Fruit fly (Drosophila melanogaster) whole organism, embryonic: ENCODE data around the gene CG42329.

Experiments used
- CG10543 ChIP-seq: fragments of 200-800 bp; sonication (Bioruptor generic); optimal IDR thresholded peaks from 3 replicates; lab custom pipeline; 2017; ENCODE audit warnings: missing biosample characterization, mild to moderate bottlenecking, missing genetic modification characterization, moderate library complexity
- CG11504 ChIP-seq: fragments of 200-800 bp; sonication (Bioruptor generic); optimal IDR thresholded peaks from 3 replicates; lab custom pipeline; 2019; ENCODE audit warnings: missing biosample characterization, mild to moderate bottlenecking, missing genetic modification characterization, moderate library complexity
- CG12391 ChIP-seq: fragments of 200-800 bp; sonication (Bioruptor generic); optimal IDR thresholded peaks from 3 replicates; lab custom pipeline; 2018; ENCODE audit warnings: missing biosample characterization, mild to moderate bottlenecking, missing genetic modification characterization, moderate library complexity
- CG13287 ChIP-seq: fragments of 200-800 bp; sonication (Bioruptor generic); IDR thresholded peaks from 2 replicates; pipeline ENCODE4 v1.3.6; 2022; ENCODE audit warnings: missing biosample characterization, missing genetic modification characterization; ENCODE audit not compliant: partially characterized antibody
- CG13775 ChIP-seq: fragments of 200-800 bp; sonication (Bioruptor generic); optimal IDR thresholded peaks from 3 replicates; lab custom pipeline; 2017; ENCODE audit warnings: missing biosample characterization, mild to moderate bottlenecking, missing genetic modification characterization
- CG14014 ChIP-seq: fragments of 200-800 bp; sonication (Bioruptor generic); IDR thresholded peaks from 2 replicates; pipeline ENCODE4 v1.3.6; 2022; ENCODE audit warnings: missing biosample characterization, missing genetic modification characterization
- CG14965 ChIP-seq: fragments of 200-800 bp; sonication (Bioruptor generic); optimal IDR thresholded peaks from 2 replicates; lab custom pipeline; 2016; ENCODE audit warnings: missing biosample characterization, missing genetic modification characterization, borderline replicate concordance
- CG15269 ChIP-seq: fragments of 200-800 bp; sonication (Bioruptor generic); optimal IDR thresholded peaks from 2 replicates; lab custom pipeline; 2018; ENCODE audit warnings: missing biosample characterization, mild to moderate bottlenecking, missing genetic modification characterization, moderate library complexity
- CG15601 ChIP-seq: fragments of 200-800 bp; sonication (Bioruptor generic); optimal IDR thresholded peaks from 3 replicates; lab custom pipeline; 2019; ENCODE audit warnings: missing biosample characterization, mild to moderate bottlenecking, missing genetic modification characterization, moderate library complexity
- CG17612 ChIP-seq: fragments of 200-800 bp; sonication (Bioruptor generic); IDR thresholded peaks from 2 replicates; pipeline ENCODE4 v1.3.6; 2022; ENCODE audit warnings: missing biosample characterization, missing genetic modification characterization
- CG18619 ChIP-seq: fragments of 200-800 bp; sonication (Bioruptor generic); optimal IDR thresholded peaks from 3 replicates; lab custom pipeline; 2017; ENCODE audit warnings: missing biosample characterization, mild to moderate bottlenecking, missing genetic modification characterization
- CG2116 ChIP-seq: fragments of 200-800 bp; sonication (Bioruptor generic); optimal IDR thresholded peaks from 3 replicates; lab custom pipeline; 2018; ENCODE audit warnings: missing biosample characterization, mild to moderate bottlenecking, missing genetic modification characterization
- CG2120 ChIP-seq: fragments of 200-800 bp; sonication (Bioruptor generic); optimal IDR thresholded peaks from 3 replicates; lab custom pipeline; 2016; ENCODE audit warnings: missing biosample characterization, missing genetic modification characterization
- CG32532 ChIP-seq: fragments of 200-800 bp; sonication (Bioruptor generic); IDR thresholded peaks from 2 replicates; pipeline ENCODE4 v1.3.6; 2022; ENCODE audit warnings: missing biosample characterization, missing genetic modification characterization
- CG4820 ChIP-seq: fragments of 200-800 bp; sonication (Bioruptor generic); optimal IDR thresholded peaks from 3 replicates; lab custom pipeline; 2016; ENCODE audit warnings: missing biosample characterization, missing genetic modification characterization
- CG8089 ChIP-seq: fragments of 200-800 bp; sonication (Bioruptor generic); optimal IDR thresholded peaks from 3 replicates; lab custom pipeline; 2016; ENCODE audit warnings: missing biosample characterization, missing genetic modification characterization
- CG8290 ChIP-seq, 3 experiments: fragments of 200-800 bp; sonication (Bioruptor generic); optimal IDR thresholded peaks; 2 replicates each; lab custom pipeline; 2016 to 2019; ENCODE audit warnings: missing biosample characterization in 3 of 3, missing genetic modification characterization in 3 of 3, mild to moderate bottlenecking in 2 of 3, moderate library complexity in 1 of 3
- CG8944 ChIP-seq: fragments of 200-800 bp; sonication (Bioruptor generic); optimal IDR thresholded peaks from 3 replicates; lab custom pipeline; 2016; ENCODE audit warnings: missing biosample characterization, missing genetic modification characterization
- CG9876 ChIP-seq: fragments of 200-800 bp; sonication (Bioruptor generic); optimal IDR thresholded peaks from 2 replicates; lab custom pipeline; 2016; ENCODE audit warnings: missing biosample characterization, missing genetic modification characterization
- Camta ChIP-seq: fragments of 200-800 bp; sonication (Bioruptor generic); optimal IDR thresholded peaks from 2 replicates; lab custom pipeline; 2016; ENCODE audit warnings: missing biosample characterization, missing genetic modification characterization
- Fer2 ChIP-seq: fragments of 200-800 bp; sonication (Bioruptor generic); optimal IDR thresholded peaks from 2 replicates; lab custom pipeline; 2018; ENCODE audit warnings: missing biosample characterization, mild to moderate bottlenecking, missing genetic modification characterization, moderate library complexity
- HLH4C ChIP-seq: fragments of 200-800 bp; sonication (Bioruptor generic); IDR thresholded peaks from 3 replicates; pipeline ENCODE4 v1.3.6; 2022; ENCODE audit warnings: missing biosample characterization, missing genetic modification characterization; ENCODE audit not compliant: partially characterized antibody
- Hand ChIP-seq: fragments of 200-800 bp; sonication (Bioruptor generic); optimal IDR thresholded peaks from 2 replicates; lab custom pipeline; 2017; ENCODE audit warnings: mild to moderate bottlenecking, missing biosample characterization, missing genetic modification reagents, missing genetic modification characterization
- Hmx ChIP-seq: fragments of 200-800 bp; sonication (Bioruptor generic); optimal IDR thresholded peaks from 2 replicates; lab custom pipeline; 2016; ENCODE audit warnings: missing biosample characterization, missing genetic modification characterization
- Hr3 ChIP-seq: fragments of 200-800 bp; sonication (Bioruptor generic); optimal IDR thresholded peaks from 3 replicates; lab custom pipeline; 2016; ENCODE audit warnings: missing biosample characterization, missing genetic modification characterization
- Hr78 ChIP-seq, 2 experiments: fragments of 200-800 bp in 1 of 2; fragments of >200 bp in 1 of 2; sonication (Bioruptor generic) in 1 of 2; optimal IDR thresholded peaks; 2 replicates each; lab custom pipeline; 2017 to 2019; ENCODE audit warnings: missing biosample characterization in 2 of 2, missing genetic modification characterization in 2 of 2, mild to moderate bottlenecking in 1 of 2, moderate library complexity in 1 of 2
- Med ChIP-seq: fragments of 200-800 bp; sonication (Bioruptor generic); peaks from one replicate; lab custom pipeline; 2016; ENCODE audit warnings: missing biosample characterization, missing genetic modification characterization, mild to moderate bottlenecking, inconsistent platforms, moderate library complexity
- Mes4 ChIP-seq: fragments of 200-800 bp; sonication (Bioruptor generic); optimal IDR thresholded peaks from 2 replicates; lab custom pipeline; 2016; ENCODE audit warnings: missing biosample characterization, missing genetic modification characterization
- amos ChIP-seq: fragments of 200-800 bp; sonication (Bioruptor generic); IDR thresholded peaks from 2 replicates; pipeline ENCODE4 v1.3.6; 2022; ENCODE audit warnings: missing biosample characterization, missing genetic modification characterization; ENCODE audit not compliant: partially characterized antibody
- ato ChIP-seq: fragments of 200-800 bp; sonication (Bioruptor generic); IDR thresholded peaks from 2 replicates; pipeline ENCODE4 v1.3.6; 2022; ENCODE audit warnings: missing biosample characterization, missing genetic modification characterization; ENCODE audit not compliant: partially characterized antibody
- az2 ChIP-seq: fragments of 200-800 bp; sonication (Bioruptor generic); optimal IDR thresholded peaks from 3 replicates; lab custom pipeline; 2016; ENCODE audit warnings: missing biosample characterization, missing genetic modification characterization
- eve ChIP-seq, 2 experiments: fragments of >200 bp; optimal IDR thresholded peaks; 2 replicates each; lab custom pipeline; 2017; ENCODE audit warnings: missing biosample characterization in 2 of 2, missing genetic modification characterization in 2 of 2
- fd3F ChIP-seq: fragments of 200-800 bp; sonication (Bioruptor generic); optimal IDR thresholded peaks from 2 replicates; lab custom pipeline; 2018; ENCODE audit warnings: missing biosample characterization, mild to moderate bottlenecking, missing genetic modification characterization, moderate library complexity
- nerfin-1 ChIP-seq: fragments of 200-800 bp; sonication (Bioruptor generic); optimal IDR thresholded peaks from 3 replicates; lab custom pipeline; 2019; ENCODE audit warnings: missing biosample characterization, mild to moderate bottlenecking, missing genetic modification characterization, moderate library complexity
- odd ChIP-seq: fragments of 200-800 bp; sonication (Bioruptor generic); optimal IDR thresholded peaks from 2 replicates; lab custom pipeline; 2017; ENCODE audit warnings: missing biosample characterization, mild to moderate bottlenecking, missing genetic modification characterization
- otp ChIP-seq: fragments of 200-800 bp; sonication (Bioruptor generic); IDR thresholded peaks from 3 replicates; pipeline ENCODE4, ENCODE4 v1.3.6; 2022; ENCODE audit warnings: missing biosample characterization, missing genetic modification characterization
- ro ChIP-seq: fragments of 200-800 bp; sonication (Bioruptor generic); IDR thresholded peaks from 2 replicates; pipeline ENCODE4 v1.3.6; 2022; ENCODE audit warnings: missing biosample characterization, missing genetic modification characterization
- sens ChIP-seq: fragments of 200-800 bp; sonication (Bioruptor generic); peaks from one replicate; lab custom pipeline; 2016; ENCODE audit warnings: missing biosample characterization, missing genetic modification characterization
- sens-2 ChIP-seq: fragments of 200-800 bp; sonication (Bioruptor generic); IDR thresholded peaks from 2 replicates; pipeline ENCODE4 v1.3.6; 2022; ENCODE audit warnings: missing biosample characterization, missing genetic modification characterization
- ssp ChIP-seq: fragments of 200-800 bp; sonication (Bioruptor generic); IDR thresholded peaks from 2 replicates; pipeline ENCODE4 v1.3.6; 2022; ENCODE audit warnings: missing biosample characterization, missing genetic modification characterization
- tna ChIP-seq: fragments of 200-800 bp; sonication (Bioruptor generic); IDR thresholded peaks from 2 replicates; pipeline ENCODE4 v1.3.6; 2022; ENCODE audit warnings: missing biosample characterization, missing genetic modification characterization; ENCODE audit not compliant: partially characterized antibody
- wek ChIP-seq: fragments of 200-800 bp; sonication (Bioruptor generic); optimal IDR thresholded peaks from 3 replicates; lab custom pipeline; 2018; ENCODE audit warnings: missing biosample characterization, mild to moderate bottlenecking, missing genetic modification characterization, moderate library complexity

CG42329 gene

DNA sequence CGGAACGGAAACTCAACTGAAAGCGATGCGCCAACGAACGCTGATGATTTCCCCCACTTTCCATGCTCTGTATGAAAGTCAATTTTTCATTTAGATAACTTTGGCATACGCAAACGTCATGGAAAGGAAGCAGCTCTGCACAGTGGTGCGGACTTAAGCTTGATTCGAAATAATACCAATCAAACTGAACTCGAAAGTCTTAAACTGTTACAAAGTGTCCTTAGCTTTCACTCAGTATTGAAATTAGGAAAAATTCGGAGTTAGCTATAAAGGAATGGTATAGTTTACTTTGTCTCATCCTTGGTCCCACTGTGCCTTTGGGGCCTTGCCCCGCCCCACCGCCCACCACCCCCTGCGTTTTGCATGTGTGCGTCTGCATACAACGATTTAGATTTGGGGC, 11.7 kb upstream of the CG42329 start (continued):
- no peak for TF ChIP-seq tna (GFP tag; lab: Robert Waterston, UW)
- TF ChIP-seq az2 (GFP tag; lab: Kevin White, UChicago), result no peak
- no peak for TF ChIP-seq CG9876 (GFP tag; lab: Kevin White, UChicago)
- peak; percentile 1 for TF ChIP-seq Fer2
- TF ChIP-seq CG32532 (GFP tag; lab: Robert Waterston, UW), result peak; percentile 74
- TF ChIP-seq Camta (GFP tag; lab: Kevin White, UChicago), result no peak
- TF ChIP-seq ssp (GFP tag; lab: Robert Waterston, UW), result peak; percentile 37; the same call in 1 of the 2 replicates
- no peak for TF ChIP-seq HLH4C
- peak; percentile 78 for TF ChIP-seq CG14014 (GFP tag; lab: Robert Waterston, UW)
- TF ChIP-seq ro (GFP tag; lab: Robert Waterston, UW), result no peak
- TF ChIP-seq odd (GFP tag; lab: Kevin White, UChicago), result peak; percentile 24
- no peak for TF ChIP-seq Hmx (GFP tag; lab: Kevin White, UChicago)
- no peak for TF ChIP-seq fd3F
- TF ChIP-seq sens-2 (GFP tag; lab: Robert Waterston, UW), result no peak
- TF ChIP-seq CG8089 (GFP tag; lab: Kevin White, UChicago), result no peak
- TF ChIP-seq ato (GFP tag; lab: Robert Waterston, UW), result no peak
- no peak for TF ChIP-seq CG14965 (GFP tag; lab: Kevin White, UChicago)
- TF ChIP-seq eve (GFP tag; optimal IDR thresholded peaks at IDR 0.05; lab: Kevin White, UChicago), result peak in 1 of 2 experiments; percentile 67
- peak; percentile 81 for TF ChIP-seq Hand (GFP tag; lab: Kevin White, UChicago)
- TF ChIP-seq CG12391 (tag; lab: Kevin White, UChicago), result peak; percentile 43
- no peak for TF ChIP-seq Mes4 (GFP tag; lab: Kevin White, UChicago)
- TF ChIP-seq sens (GFP tag; lab: Kevin White, UChicago), result peak; percentile 23
- TF ChIP-seq Hr78 (GFP tag; optimal IDR thresholded peaks at IDR 0.05; lab: Kevin White, UChicago), result no peak
- TF ChIP-seq CG8944 (GFP tag; lab: Kevin White, UChicago), result peak; percentile 27
- TF ChIP-seq CG13775 (GFP tag; lab: Kevin White, UChicago), result no peak
- TF ChIP-seq CG4820, result no peak
- no peak for TF ChIP-seq nerfin-1 (tag; lab: Kevin White, UChicago)
- TF ChIP-seq CG2116 (GFP tag; lab: Kevin White, UChicago), result no peak
- TF ChIP-seq CG10543, result no peak

DNA sequence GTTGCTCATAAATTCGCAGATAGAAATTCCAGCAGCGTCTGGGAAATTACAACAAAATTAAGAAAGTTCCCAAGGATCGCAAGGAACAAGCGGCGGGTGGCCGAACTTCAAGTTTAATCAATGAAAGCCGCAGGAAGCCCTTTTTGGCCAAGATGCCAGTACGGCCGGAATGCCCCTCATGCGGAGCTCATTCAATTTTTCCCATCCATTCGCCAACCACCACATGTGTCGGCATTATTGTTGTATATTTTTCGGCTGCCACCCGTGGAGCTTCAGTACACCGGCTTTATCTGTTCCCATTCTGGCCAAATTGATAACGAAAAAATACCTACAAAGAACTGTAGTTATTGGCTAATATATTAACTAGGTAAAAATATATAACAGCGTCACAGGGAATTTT, 7.6 kb upstream of the CG42329 start:
- TF ChIP-seq Hr3 (GFP tag; lab: Kevin White, UChicago) (no peak), otp (no peak), CG13287 (GFP tag; lab: Robert Waterston, UW) (peak; percentile 48), Med (GFP tag; lab: Kevin White, UChicago) (peak; percentile 23), amos (no peak), CG15269 (peak; percentile 0), CG11504 (tag; lab: Kevin White, UChicago) (no peak), CG8290 (GFP tag; optimal IDR thresholded peaks at IDR 0.05; lab: Kevin White, UChicago) (no peak), CG8290 (tag; optimal IDR thresholded peaks at IDR 0.05; lab: Kevin White, UChicago) (peak in 1 of 2 experiments; percentile 11), CG18619 (GFP tag; lab: Kevin White, UChicago) (no peak), CG17612 (GFP tag; lab: Robert Waterston, UW) (peak; percentile 56; the same call in 1 of the 2 replicates), sens (GFP tag; lab: Kevin White, UChicago) (peak; percentile 16), eve (GFP tag; optimal IDR thresholded peaks at IDR 0.05; lab: Kevin White, UChicago) (no peak), wek (GFP tag; lab: Kevin White, UChicago) (peak; percentile 76), CG2120 (GFP tag; lab: Kevin White, UChicago) (peak; percentile 29), CG15601 (peak; percentile 30)
